Worm (Caenorhabditis elegans): Measurements from ENCODE around the gene syf-2.

DNA sequence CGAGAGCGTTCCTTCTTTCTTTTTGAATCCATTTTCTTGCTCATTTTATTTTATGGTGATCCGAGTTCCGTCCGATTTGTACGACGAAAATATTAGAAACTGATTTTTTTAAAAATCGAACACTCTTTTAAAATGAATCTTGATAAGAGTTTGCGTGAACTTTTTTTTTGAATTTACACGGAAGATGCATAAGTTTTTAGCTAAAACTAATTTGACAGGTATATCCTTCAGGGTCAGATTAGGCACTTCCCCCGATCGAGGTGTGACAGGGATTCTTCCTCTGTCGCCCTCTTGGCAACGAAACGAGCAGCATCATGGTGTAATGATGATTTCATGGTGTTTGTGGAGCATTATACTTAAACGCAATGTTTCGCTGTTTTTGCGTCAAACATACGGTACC is 33.4 kb upstream of the syf-2 start, which contains the start of gene F37C12.18:
- TF ChIP-seq him-1 (tag; optimal IDR thresholded peaks at IDR 0.05) (no peak), dao-5 (tag; optimal IDR thresholded peaks at IDR 0.05) (no peak)
